Fruit fly (Drosophila melanogaster): ENCODE results near the gene CG31974.

- peak; percentile 6 for TF ChIP-seq CG7045 (GFP tag; optimal IDR thresholded peaks at IDR 0.05)
- peak; percentile 38 for TF ChIP-seq Crg-1 (GFP tag; optimal IDR thresholded peaks at IDR 0.05)
- peak; percentile 81 for TF ChIP-seq CG33017 (tag; optimal IDR thresholded peaks at IDR 0.05)
- peak; percentile 94 for TF ChIP-seq cic (GFP tag; optimal IDR thresholded peaks at IDR 0.05)
- TF ChIP-seq Hr96 (GFP tag; optimal IDR thresholded peaks at IDR 0.05): peak; percentile 84
- TF ChIP-seq pad (GFP tag; optimal IDR thresholded peaks at IDR 0.05): peak; percentile 95
- TF ChIP-seq Mnt (GFP tag; optimal IDR thresholded peaks at IDR 0.05): peak; percentile 93
Observed at dm6 chr2L:128977-129941, 13.6 kb downstream of the CG31974 start.
